Worm (Caenorhabditis elegans) whole organism, L1 larva: ENCODE measurements around the gene cee-1.

Experiments used
- aly-2 ChIP-seq: fragments of 150-350 bp; optimal IDR thresholded peaks from 2 replicates; lab custom pipeline; 2014; ENCODE audit warnings: missing biosample characterization, missing genetic modification characterization
- efl-3 ChIP-seq: fragments of 200-800 bp; sonication (Bioruptor generic); optimal IDR thresholded peaks from 2 replicates; lab custom pipeline; 2018; ENCODE audit warnings: mild to moderate bottlenecking, missing genetic modification characterization, missing compliant biosample characterization
- fos-1 ChIP-seq: fragments of 150-350 bp; optimal IDR thresholded peaks from 2 replicates; lab custom pipeline; 2014; ENCODE audit warnings: missing biosample characterization, missing genetic modification characterization
- lin-39 ChIP-seq: fragments of 150-350 bp; optimal IDR thresholded peaks from 2 replicates; lab custom pipeline; 2014; ENCODE audit warnings: missing biosample characterization, missing genetic modification reagents, missing genetic modification characterization
- mdl-1 ChIP-seq, 2 experiments: fragments of 150-350 bp; optimal IDR thresholded peaks; 2 replicates each; lab custom pipeline; 2014 to 2017; ENCODE audit warnings: missing biosample characterization in 2 of 2, missing genetic modification characterization in 2 of 2, inconsistent platforms in 1 of 2
- nhr-11 ChIP-seq: fragments of 150-350 bp; optimal IDR thresholded peaks from 2 replicates; lab custom pipeline; 2014; ENCODE audit warnings: missing biosample characterization, missing genetic modification characterization
- nhr-20 ChIP-seq: sonication (generic microtip); optimal IDR thresholded peaks from 2 replicates; lab custom pipeline; 2016; ENCODE audit warnings: mild to moderate bottlenecking, missing genetic modification characterization, missing compliant biosample characterization
- nhr-47 ChIP-seq: sonication (generic microtip); optimal IDR thresholded peaks from 2 replicates; lab custom pipeline; 2016; ENCODE audit warnings: mild to moderate bottlenecking, missing genetic modification characterization, moderate library complexity, missing compliant biosample characterization
- nhr-76 ChIP-seq: sonication (generic microtip); optimal IDR thresholded peaks from 2 replicates; lab custom pipeline; 2017; ENCODE audit warnings: missing biosample characterization, missing genetic modification characterization
- snpc-4 ChIP-seq: fragments of 150-350 bp; optimal IDR thresholded peaks from 2 replicates; lab custom pipeline; 2014; ENCODE audit warnings: missing biosample characterization, missing genetic modification characterization
- tlp-1 ChIP-seq: fragments of 150-350 bp; optimal IDR thresholded peaks from 2 replicates; lab custom pipeline; 2014; ENCODE audit warnings: missing biosample characterization, missing genetic modification characterization
- unc-86 ChIP-seq: sonication (generic microtip); optimal IDR thresholded peaks from 2 replicates; lab custom pipeline; 2016; ENCODE audit warnings: missing genetic modification characterization, missing compliant biosample characterization
- ztf-4 ChIP-seq: fragments of 150-350 bp; optimal IDR thresholded peaks from 2 replicates; lab custom pipeline; 2014; ENCODE audit warnings: missing biosample characterization, missing genetic modification characterization

DNA sequence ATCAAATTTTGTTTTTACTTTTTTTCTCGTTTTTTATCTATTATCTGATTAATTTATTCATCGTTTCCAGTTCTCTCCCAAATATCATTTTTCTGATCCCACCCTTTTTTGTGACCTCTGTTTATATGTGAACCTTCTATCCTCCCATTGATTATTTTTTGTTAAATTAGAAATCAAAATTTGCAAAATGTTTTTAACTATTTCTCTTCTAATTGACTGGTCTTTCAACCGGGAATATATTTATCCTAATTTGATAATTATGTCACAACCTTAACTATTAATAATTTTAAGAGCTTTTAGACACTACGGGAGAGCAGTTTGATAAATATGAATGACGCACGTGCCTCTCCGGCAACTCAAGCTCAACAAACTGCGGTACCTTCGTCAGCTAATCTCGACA, 31.7 kb downstream of the cee-1 start, which contains the start of gene ntl-9:
- TF ChIP-seq efl-3 (GFP tag; lab: Kevin White, UChicago) = no peak
- TF ChIP-seq snpc-4 (tag; lab: Kevin White, UChicago) = no peak
- no peak for TF ChIP-seq fos-1 (tag; lab: Kevin White, UChicago)
- no peak for TF ChIP-seq ztf-4
- TF ChIP-seq tlp-1 (tag; lab: Kevin White, UChicago) = no peak
- no peak for TF ChIP-seq nhr-11 (tag; lab: Kevin White, UChicago)
- TF ChIP-seq nhr-47 (tag; lab: Kevin White, UChicago) = no peak
- TF ChIP-seq lin-39 (tag; lab: Kevin White, UChicago) = no peak
- TF ChIP-seq aly-2 (tag; lab: Kevin White, UChicago) = no peak
- no peak for TF ChIP-seq unc-86
- TF ChIP-seq mdl-1 (tag; optimal IDR thresholded peaks at IDR 0.05; lab: Kevin White, UChicago) = no peak
- TF ChIP-seq nhr-20 = no peak
- TF ChIP-seq nhr-76 (tag; lab: Kevin White, UChicago) = no peak
